Worm (Caenorhabditis elegans) whole organism, early embryonic: ENCODE measurements around the gene snr-4.

Experiments
- B0310.2 ChIP-seq: sonication (generic microtip); optimal IDR thresholded peaks from 2 replicates; lab custom pipeline; 2016; ENCODE audit warnings: mild to moderate bottlenecking, missing genetic modification characterization, missing compliant biosample characterization
- F13C5.2 ChIP-seq: sonication (generic microtip); optimal IDR thresholded peaks from 2 replicates; lab custom pipeline; 2017; ENCODE audit warnings: mild to moderate bottlenecking, missing genetic modification characterization, inconsistent platforms, missing compliant biosample characterization
- aly-1 ChIP-seq: sonication (generic microtip); optimal IDR thresholded peaks from 2 replicates; lab custom pipeline; 2016; ENCODE audit warnings: missing genetic modification characterization, missing compliant biosample characterization
- ama-1 ChIP-seq: fragments of 150-350 bp; optimal IDR thresholded peaks from 2 replicates; lab custom pipeline; 2014
- ceh-13 ChIP-seq: fragments of 200-800 bp; sonication (Bioruptor generic); optimal IDR thresholded peaks from 2 replicates; lab custom pipeline; 2018; ENCODE audit warnings: mild to moderate bottlenecking, missing genetic modification characterization, missing compliant biosample characterization
- ceh-36 ChIP-seq: sonication (generic microtip); optimal IDR thresholded peaks from 2 replicates; lab custom pipeline; 2016; ENCODE audit warnings: missing genetic modification characterization, inconsistent platforms, missing compliant biosample characterization
- ets-7 ChIP-seq: sonication (generic microtip); optimal IDR thresholded peaks from 2 replicates; lab custom pipeline; 2016; ENCODE audit warnings: missing genotype, missing genetic modification characterization, missing compliant biosample characterization
- flt-1 ChIP-seq: fragments of 200-800 bp; sonication (Bioruptor generic); IDR thresholded peaks from 2 replicates; pipeline ENCODE4 v1.3.6; 2022; ENCODE audit warnings: missing genetic modification characterization, missing compliant biosample characterization
- hmbx-1 ChIP-seq: sonication (generic microtip); optimal IDR thresholded peaks from 2 replicates; lab custom pipeline; 2016; ENCODE audit warnings: mild to moderate bottlenecking, missing genetic modification characterization, missing compliant biosample characterization
- hmg-4 ChIP-seq: fragments of 200-800 bp; sonication (Bioruptor generic); optimal IDR thresholded peaks from 2 replicates; lab custom pipeline; 2018; ENCODE audit warnings: mild to moderate bottlenecking, missing genetic modification characterization, missing compliant biosample characterization
- hnd-1 ChIP-seq: sonication (generic microtip); optimal IDR thresholded peaks from 2 replicates; lab custom pipeline; 2016; ENCODE audit warnings: missing genetic modification characterization, missing compliant biosample characterization
- pes-1 ChIP-seq: fragments of 200-800 bp; sonication (Bioruptor generic); IDR thresholded peaks from 2 replicates; pipeline ENCODE4 v1.3.6; 2022; ENCODE audit warnings: missing genetic modification reagents, missing genetic modification characterization, missing compliant biosample characterization
- scrt-1 ChIP-seq: fragments of 200-800 bp; sonication (Bioruptor generic); IDR thresholded peaks from 2 replicates; pipeline ENCODE4 v1.3.6; 2022; ENCODE audit warnings: missing genetic modification characterization, missing compliant biosample characterization
- sea-1 ChIP-seq: fragments of 200-800 bp; sonication (Bioruptor generic); conservative IDR thresholded peaks from 2 replicates; pipeline ENCODE4 v1.3.6; 2022; ENCODE audit warnings: missing genetic modification characterization, missing compliant biosample characterization
- tbx-11 ChIP-seq: fragments of 200-800 bp; sonication (Bioruptor generic); IDR thresholded peaks from 2 replicates; pipeline ENCODE4 v1.3.6; 2022; ENCODE audit warnings: missing genetic modification characterization, missing compliant biosample characterization
- tbx-37 ChIP-seq: fragments of 200-800 bp; sonication (Bioruptor generic); conservative IDR thresholded peaks from 2 replicates; pipeline ENCODE4 v1.3.6; 2022; ENCODE audit warnings: missing genetic modification reagents, missing genetic modification characterization, missing compliant biosample characterization
- tra-4 ChIP-seq: sonication (generic microtip); optimal IDR thresholded peaks from 2 replicates; lab custom pipeline; 2017; ENCODE audit warnings: missing genetic modification characterization, missing compliant biosample characterization

The snr-4 gene

ce11 chrV:11958343-11959291 is 20.9 kb downstream of the snr-4 start, which contains the start of gene F58H1.5:
TSS of gene F58H1.5 (plus strand) at chrV:11958393.
- TF ChIP-seq ama-1 (lab: Kevin White, UChicago) (peak; percentile 44), hmbx-1 (tag; lab: Kevin White, UChicago) (no peak)

ce11 chrV:11955617-11956016 is 23.9 kb downstream of the snr-4 start:
- no peak for TF ChIP-seq F13C5.2 (tag; lab: Kevin White, UChicago)
- TF ChIP-seq flt-1 (GFP tag; lab: Robert Waterston, UW), result no peak
- TF ChIP-seq tbx-37, result no peak
- no peak for TF ChIP-seq hmg-4
- no peak for TF ChIP-seq ceh-36
- TF ChIP-seq ceh-13 (GFP tag; lab: Kevin White, UChicago), result no peak
- TF ChIP-seq hmbx-1 (tag; lab: Kevin White, UChicago), result no peak
- no peak for TF ChIP-seq hnd-1 (tag; lab: Kevin White, UChicago)
- no peak for TF ChIP-seq tra-4
- TF ChIP-seq ama-1 (lab: Kevin White, UChicago), result no peak
- no peak for TF ChIP-seq ets-7 (tag; lab: Kevin White, UChicago)

DNA sequence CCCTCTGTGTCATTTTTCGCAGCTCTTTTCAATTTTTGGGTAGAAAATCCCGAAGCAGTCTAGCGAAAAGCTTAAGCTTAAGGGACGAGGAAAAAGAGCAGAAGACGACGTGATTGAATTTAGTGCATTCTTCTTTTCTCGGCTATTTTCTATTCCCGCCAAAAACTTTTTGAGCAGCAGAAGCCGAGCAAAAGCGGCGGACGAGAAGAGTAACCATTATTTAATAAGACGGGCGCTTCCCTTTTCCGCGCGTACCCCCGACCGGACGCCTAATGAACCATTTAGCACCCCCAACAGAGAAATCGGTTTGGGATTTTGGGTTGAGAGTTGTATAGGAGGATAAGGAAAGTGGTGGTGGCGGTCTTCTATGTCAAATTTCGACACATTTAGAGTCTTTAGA is 25.9 kb downstream of the snr-4 start:
- TF ChIP-seq flt-1 (GFP tag; lab: Robert Waterston, UW) (no peak), sea-1 (GFP tag; lab: Robert Waterston, UW) (no peak)

- no peak for TF ChIP-seq F13C5.2 (tag; lab: Kevin White, UChicago)
- no peak for TF ChIP-seq ceh-13 (GFP tag; lab: Kevin White, UChicago)
- TF ChIP-seq tbx-37, result no peak
- no peak for TF ChIP-seq flt-1 (GFP tag; lab: Robert Waterston, UW)
- no peak for TF ChIP-seq aly-1 (tag; lab: Kevin White, UChicago)
- TF ChIP-seq hmbx-1 (tag; lab: Kevin White, UChicago), result no peak
- no peak for TF ChIP-seq scrt-1 (GFP tag; lab: Robert Waterston, UW)
- TF ChIP-seq ama-1 (lab: Kevin White, UChicago), result no peak
- TF ChIP-seq B0310.2 (tag; lab: Kevin White, UChicago), result no peak
- no peak for TF ChIP-seq hmg-4
- no peak for TF ChIP-seq tbx-11 (GFP tag; lab: Robert Waterston, UW)
- TF ChIP-seq tra-4, result no peak
- TF ChIP-seq ceh-36, result no peak
- no peak for TF ChIP-seq ets-7 (tag; lab: Kevin White, UChicago)
- TF ChIP-seq pes-1 (GFP tag; lab: Robert Waterston, UW), result no peak
- TF ChIP-seq sea-1 (GFP tag; lab: Robert Waterston, UW), result no peak
- no peak for TF ChIP-seq hnd-1 (tag; lab: Kevin White, UChicago)
Measured at ce11 chrV:11952854-11953447, 26.6 kb downstream of the snr-4 start.

ce11 chrV:11951227-11951626 is 28.3 kb downstream of the snr-4 start:
- TF ChIP-seq flt-1 (GFP tag; lab: Robert Waterston, UW), result no peak
- no peak for TF ChIP-seq tbx-37
- no peak for TF ChIP-seq sea-1 (GFP tag; lab: Robert Waterston, UW)
- no peak for TF ChIP-seq tra-4
- TF ChIP-seq tbx-11 (GFP tag; lab: Robert Waterston, UW), result no peak
- TF ChIP-seq aly-1 (tag; lab: Kevin White, UChicago), result no peak
- no peak for TF ChIP-seq hmbx-1 (tag; lab: Kevin White, UChicago)
- TF ChIP-seq B0310.2 (tag; lab: Kevin White, UChicago), result no peak

- TF ChIP-seq scrt-1 (GFP tag; lab: Robert Waterston, UW) (no peak), F13C5.2 (tag; lab: Kevin White, UChicago) (no peak), tra-4 (no peak), flt-1 (GFP tag; lab: Robert Waterston, UW) (no peak), ama-1 (lab: Kevin White, UChicago) (no peak), ets-7 (tag; lab: Kevin White, UChicago) (no peak), ceh-13 (GFP tag; lab: Kevin White, UChicago) (no peak), B0310.2 (tag; lab: Kevin White, UChicago) (no peak), hmbx-1 (tag; lab: Kevin White, UChicago) (no peak), tbx-11 (GFP tag; lab: Robert Waterston, UW) (no peak), pes-1 (GFP tag; lab: Robert Waterston, UW) (no peak), sea-1 (GFP tag; lab: Robert Waterston, UW) (no peak), tbx-37 (no peak), aly-1 (tag; lab: Kevin White, UChicago) (no peak), hnd-1 (tag; lab: Kevin White, UChicago) (no peak), hmg-4 (no peak), ceh-36 (no peak)
Measured at ce11 chrV:11949509-11950117, 29.9 kb downstream of the snr-4 start.

ce11 chrV:11948581-11948980 is 30.9 kb downstream of the snr-4 start:
- no peak for TF ChIP-seq B0310.2 (tag; lab: Kevin White, UChicago)
- no peak for TF ChIP-seq sea-1 (GFP tag; lab: Robert Waterston, UW)
- TF ChIP-seq ceh-36, result no peak
- TF ChIP-seq flt-1 (GFP tag; lab: Robert Waterston, UW), result no peak
- TF ChIP-seq hmg-4, result no peak
